Fruit fly (Drosophila melanogaster): ENCODE measurements around the gene RhoGAP102A.

The RhoGAP102A gene

DNA sequence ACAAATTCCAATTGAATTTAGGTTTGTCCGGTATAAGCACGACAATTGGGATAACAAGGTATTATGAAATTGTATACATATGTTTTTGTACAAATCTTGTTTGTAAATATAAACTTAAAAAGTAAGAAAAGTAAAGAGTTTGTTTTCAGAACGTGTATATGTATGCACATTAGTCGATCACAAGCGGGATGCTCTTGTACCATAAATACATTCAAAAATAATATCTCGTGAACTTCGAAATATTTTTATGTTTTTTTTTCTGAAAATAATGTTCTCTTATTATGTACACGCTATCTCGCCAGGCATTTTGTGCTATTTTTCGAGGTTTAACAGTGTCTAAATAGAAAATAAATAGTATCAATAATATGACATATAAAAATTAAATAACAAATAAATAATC, at the start of gene RhoGAP102A:
Gene RhoGAP102A (plus strand): TSS at position 301 of the 400 bp plus-strand sequence.
- TF ChIP-seq fru (GFP tag; optimal IDR thresholded peaks at IDR 0.05) (no peak), rgr (GFP tag; optimal IDR thresholded peaks at IDR 0.05) (no peak), Sp1 (GFP tag; optimal IDR thresholded peaks at IDR 0.05) (no peak), woc (GFP tag; optimal IDR thresholded peaks at IDR 0.05) (no peak), Mio (GFP tag; optimal IDR thresholded peaks at IDR 0.05) (no peak), Myc (optimal IDR thresholded peaks at IDR 0.05) (no peak), HLH106 (tag; optimal IDR thresholded peaks at IDR 0.05) (no peak), N (GFP tag; optimal IDR thresholded peaks at IDR 0.05) (no peak), CG32264 (GFP tag; optimal IDR thresholded peaks at IDR 0.05) (no peak), brk (GFP tag; optimal IDR thresholded peaks at IDR 0.05) (no peak), Dif (GFP tag; optimal IDR thresholded peaks at IDR 0.05; ENCODE audit: partially characterized antibody) (no peak), Hr83 (GFP tag; optimal IDR thresholded peaks at IDR 0.05; ENCODE audit: poor library complexity, severe bottlenecking) (no peak), Dfd (GFP tag; optimal IDR thresholded peaks at IDR 0.05) (no peak), dmrt93B (GFP tag; optimal IDR thresholded peaks at IDR 0.05) (no peak), CrebA (GFP tag; optimal IDR thresholded peaks at IDR 0.05; ENCODE audit: borderline replicate concordance) (no peak), tai (GFP tag; optimal IDR thresholded peaks at IDR 0.05) (no peak), dl (GFP tag; optimal IDR thresholded peaks at IDR 0.05; ENCODE audit: insufficient read depth in 1 of 2, partially characterized antibody in 2 of 2) (no peak)

DNA sequence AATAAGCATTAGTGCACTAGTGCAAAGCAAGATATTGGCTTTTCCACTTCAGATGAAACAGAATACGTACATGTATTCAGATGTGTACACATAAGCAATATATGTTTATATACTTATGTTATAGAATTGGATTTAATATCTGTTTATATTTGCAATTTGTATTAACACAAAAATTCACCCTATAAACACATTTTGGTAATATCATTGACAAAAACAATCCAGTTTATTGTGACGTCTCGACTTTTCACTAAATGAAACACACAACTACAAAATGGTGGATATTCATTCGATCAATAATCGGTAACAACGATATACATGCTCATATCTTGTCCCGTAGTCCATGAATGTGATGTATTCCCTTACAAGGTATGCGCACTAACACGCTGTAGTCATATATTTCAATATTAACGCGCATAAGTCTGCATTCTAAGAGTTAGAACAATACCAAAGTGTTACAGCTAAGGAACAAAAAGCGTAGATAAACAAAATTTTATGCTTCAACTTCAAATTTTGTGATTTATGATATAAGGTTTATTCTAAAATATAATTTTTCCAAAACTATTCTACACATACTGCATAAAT, 49.0 kb upstream of the RhoGAP102A start, which contains the start of gene CG31998:
Gene CG31998 (minus strand): TSS at position 275 of the 582 bp plus-strand sequence.
- no peak for TF ChIP-seq foxo (GFP tag; optimal IDR thresholded peaks at IDR 0.05)
- TF ChIP-seq N (GFP tag; optimal IDR thresholded peaks at IDR 0.05), result peak; percentile 88
- peak; percentile 26 for TF ChIP-seq Myc (optimal IDR thresholded peaks at IDR 0.05)
- TF ChIP-seq Hr78 (GFP tag; optimal IDR thresholded peaks at IDR 0.05), result peak; percentile 62
- TF ChIP-seq brk (GFP tag; optimal IDR thresholded peaks at IDR 0.05), result peak; percentile 2
- TF ChIP-seq sage (GFP tag; optimal IDR thresholded peaks at IDR 0.05), result peak; percentile 45
- TF ChIP-seq woc (GFP tag; optimal IDR thresholded peaks at IDR 0.05), result peak; percentile 85
- TF ChIP-seq jim (GFP tag; optimal IDR thresholded peaks at IDR 0.05), result no peak

DNA sequence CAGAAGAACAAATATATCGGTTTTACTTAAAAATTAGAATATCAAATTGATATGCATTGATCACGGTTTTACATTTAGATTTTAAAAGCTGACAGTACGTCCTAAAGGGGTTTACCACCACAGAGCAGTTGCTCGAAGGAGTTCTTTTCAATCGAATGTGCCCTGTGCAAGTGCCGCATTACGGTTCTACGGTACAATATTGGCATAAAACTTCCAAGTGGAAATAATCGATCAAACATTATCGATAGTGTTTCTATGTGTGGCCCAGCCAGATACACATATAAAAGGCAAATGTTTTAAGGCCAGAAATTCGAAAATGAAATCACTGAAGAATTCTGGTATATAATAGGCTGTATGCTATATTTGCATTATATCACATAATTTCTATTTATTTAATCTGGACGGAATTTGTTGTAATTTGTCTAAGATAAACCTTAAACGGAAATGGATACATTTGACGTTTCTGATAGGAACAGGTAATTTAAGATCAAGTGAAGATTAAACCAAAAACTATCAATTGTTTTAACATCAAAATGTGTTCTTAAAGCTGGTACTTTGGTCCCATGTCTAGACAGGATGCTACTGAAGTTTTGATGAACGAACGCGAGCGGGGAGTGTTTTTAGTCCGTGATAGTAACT, 44.7 kb upstream of the RhoGAP102A start, which contains the start of gene Crk:
Gene Crk (plus strand): TSS at position 214 of the 639 bp plus-strand sequence.
- no peak for TF ChIP-seq dsf (GFP tag; optimal IDR thresholded peaks at IDR 0.05; ENCODE audit: borderline replicate concordance)
- TF ChIP-seq tai (GFP tag; optimal IDR thresholded peaks at IDR 0.05), result no peak
- TF ChIP-seq woc (GFP tag; optimal IDR thresholded peaks at IDR 0.05), result peak; percentile 86
- peak; percentile 28 for TF ChIP-seq Hr83 (GFP tag; optimal IDR thresholded peaks at IDR 0.05; ENCODE audit: poor library complexity, severe bottlenecking)
- TF ChIP-seq jim (GFP tag; optimal IDR thresholded peaks at IDR 0.05), result no peak
- peak; percentile 99 for TF ChIP-seq N (GFP tag; optimal IDR thresholded peaks at IDR 0.05)
- no peak for TF ChIP-seq sv (GFP tag; optimal IDR thresholded peaks at IDR 0.05)
- no peak for TF ChIP-seq rgr (GFP tag; optimal IDR thresholded peaks at IDR 0.05)
- peak; percentile 19 for TF ChIP-seq Myc (optimal IDR thresholded peaks at IDR 0.05)
- TF ChIP-seq Abd-B (GFP tag; optimal IDR thresholded peaks at IDR 0.05), result no peak
- TF ChIP-seq OdsH (GFP tag; optimal IDR thresholded peaks at IDR 0.05), result no peak
- peak; percentile 35 for TF ChIP-seq brk (GFP tag; optimal IDR thresholded peaks at IDR 0.05)
- TF ChIP-seq GATAd (GFP tag; optimal IDR thresholded peaks at IDR 0.05), result no peak
- peak; percentile 4 for TF ChIP-seq Hnf4 (GFP tag; optimal IDR thresholded peaks at IDR 0.05)
- TF ChIP-seq Rel (GFP tag; optimal IDR thresholded peaks at IDR 0.05), result no peak
- TF ChIP-seq Rel (tag; optimal IDR thresholded peaks at IDR 0.05), result no peak
- TF ChIP-seq dl (GFP tag; optimal IDR thresholded peaks at IDR 0.05; ENCODE audit: insufficient read depth in 1 of 2, partially characterized antibody in 2 of 2), result no peak
- no peak for TF ChIP-seq pan (optimal IDR thresholded peaks at IDR 0.05)
- no peak for TF ChIP-seq HLH106 (tag; optimal IDR thresholded peaks at IDR 0.05)
- TF ChIP-seq foxo (GFP tag; optimal IDR thresholded peaks at IDR 0.05), result no peak
- no peak for TF ChIP-seq Dfd (GFP tag; optimal IDR thresholded peaks at IDR 0.05)
- TF ChIP-seq psq (GFP tag; optimal IDR thresholded peaks at IDR 0.05), result no peak
- TF ChIP-seq CG32264 (GFP tag; optimal IDR thresholded peaks at IDR 0.05), result no peak
- TF ChIP-seq CrebA (GFP tag; optimal IDR thresholded peaks at IDR 0.05; ENCODE audit: borderline replicate concordance), result no peak
- TF ChIP-seq br (GFP tag; optimal IDR thresholded peaks at IDR 0.05), result no peak
- TF ChIP-seq fru (GFP tag; optimal IDR thresholded peaks at IDR 0.05), result no peak
- no peak for TF ChIP-seq CG9705 (GFP tag; optimal IDR thresholded peaks at IDR 0.05)
- no peak for TF ChIP-seq h (GFP tag; optimal IDR thresholded peaks at IDR 0.05)
- TF ChIP-seq Dif (GFP tag; optimal IDR thresholded peaks at IDR 0.05; ENCODE audit: partially characterized antibody), result no peak
- TF ChIP-seq Hr78 (GFP tag; optimal IDR thresholded peaks at IDR 0.05), result peak; percentile 91
- no peak for TF ChIP-seq Sp1 (GFP tag; optimal IDR thresholded peaks at IDR 0.05)
- no peak for TF ChIP-seq Vsx2 (GFP tag; optimal IDR thresholded peaks at IDR 0.05; ENCODE audit: partially characterized antibody)
- TF ChIP-seq dmrt93B (GFP tag; optimal IDR thresholded peaks at IDR 0.05), result no peak
- TF ChIP-seq usp (GFP tag; optimal IDR thresholded peaks at IDR 0.05), result no peak
- TF ChIP-seq sage (GFP tag; optimal IDR thresholded peaks at IDR 0.05), result no peak
- TF ChIP-seq Mio (GFP tag; optimal IDR thresholded peaks at IDR 0.05), result no peak
- TF ChIP-seq Jra (GFP tag; optimal IDR thresholded peaks at IDR 0.05), result no peak
- no peak for TF ChIP-seq ey (GFP tag; optimal IDR thresholded peaks at IDR 0.05)
- peak; percentile 90 for TF ChIP-seq lola (GFP tag; optimal IDR thresholded peaks at IDR 0.05)

Measured in whole organism, wandering third instar larva.